Fruit fly (Drosophila melanogaster): ENCODE data around the gene CG9330.

Gene CG9330

dm6 chr3L:19612172-19612571 lies 26.1 kb downstream of the CG9330 start, which contains the start of the genes Lon and PIG-F (continued):
- TF ChIP-seq CG16779 (GFP tag; IDR thresholded peaks at IDR 0.05) = peak; percentile 93
- TF ChIP-seq CG6765 (GFP tag; optimal IDR thresholded peaks at IDR 0.05) = peak; percentile 98
- TF ChIP-seq gem (tag; optimal IDR thresholded peaks at IDR 0.05) = peak; percentile 100
- peak; percentile 98 for TF ChIP-seq CG16863 (GFP tag; optimal IDR thresholded peaks at IDR 0.05)
- no peak; the same call in 2 of the 3 replicates for TF ChIP-seq Doc3 (GFP tag; IDR thresholded peaks at IDR 0.05; ENCODE audit: partially characterized antibody)
- TF ChIP-seq CG8359 (GFP tag; optimal IDR thresholded peaks at IDR 0.05; ENCODE audit: borderline replicate concordance) = peak; percentile 95
- peak; percentile 99 for TF ChIP-seq grau (tag; optimal IDR thresholded peaks at IDR 0.05)
- TF ChIP-seq bcd (GFP tag; optimal IDR thresholded peaks at IDR 0.05) = peak; percentile 99
- peak; percentile 100 for TF ChIP-seq Oli (tag; optimal IDR thresholded peaks at IDR 0.05)
- TF ChIP-seq fd64A (GFP tag; optimal IDR thresholded peaks at IDR 0.05) = peak; percentile 95

- TF ChIP-seq CG10979 (tag; optimal IDR thresholded peaks at IDR 0.05) (peak; percentile 19), stwl (tag; optimal IDR thresholded peaks at IDR 0.05) (peak; percentile 29), org-1 (GFP tag; optimal IDR thresholded peaks at IDR 0.05) (no peak), hb (GFP tag; IDR thresholded peaks at IDR 0.05; ENCODE audit: partially characterized antibody) (peak; percentile 73; the same call in 1 of the 3 replicates), CG10431 (GFP tag; optimal IDR thresholded peaks at IDR 0.05) (peak; percentile 27), Scr (GFP tag; IDR thresholded peaks at IDR 0.05; ENCODE audit: partially characterized antibody) (peak; percentile 86), CG14860 (GFP tag; IDR thresholded peaks at IDR 0.05; ENCODE audit: partially characterized antibody) (peak; percentile 54; the same call in 1 of the 3 replicates), ranshi (GFP tag; IDR thresholded peaks at IDR 0.05) (0 out of 2 replicates have a peak, but pooled peaks have one; percentile 7), nerfin-1 (tag; optimal IDR thresholded peaks at IDR 0.05) (peak; percentile 86), CG11247 (GFP tag; IDR thresholded peaks at IDR 0.05) (no peak), Lhr (GFP tag; optimal IDR thresholded peaks at IDR 0.05) (peak; percentile 67), kni (GFP tag; optimal IDR thresholded peaks at IDR 0.05) (peak; percentile 57), unpg (GFP tag; optimal IDR thresholded peaks at IDR 0.05) (no peak), onecut (GFP tag; IDR thresholded peaks at IDR 0.05) (peak; percentile 68), YL-1 (GFP tag; optimal IDR thresholded peaks at IDR 0.05) (peak; percentile 10), row (GFP tag; IDR thresholded peaks at IDR 0.05) (peak; percentile 66; the same call in 2 of the 3 replicates), CG42726 (GFP tag; IDR thresholded peaks at IDR 0.05; ENCODE audit: partially characterized antibody) (peak; percentile 43; the same call in 1 of the 2 replicates), CG12391 (tag; optimal IDR thresholded peaks at IDR 0.05) (peak; percentile 45), Chrac-16 (GFP tag; optimal IDR thresholded peaks at IDR 0.05) (no peak), hbn (GFP tag; IDR thresholded peaks at IDR 0.05; ENCODE audit: partially characterized antibody) (peak; percentile 68), CG32532 (GFP tag; IDR thresholded peaks at IDR 0.05) (0 out of 2 replicates have a peak, but pooled peaks have one; percentile 17), Hmr (GFP tag; optimal IDR thresholded peaks at IDR 0.05) (peak; percentile 51), zen2 (GFP tag; IDR thresholded peaks at IDR 0.05; ENCODE audit: partially characterized antibody) (peak; percentile 45; the same call in 1 of the 3 replicates), vnd (GFP tag; IDR thresholded peaks at IDR 0.05; ENCODE audit: partially characterized antibody) (peak; percentile 72), kay (GFP tag; optimal IDR thresholded peaks at IDR 0.05) (no peak), Gsc (GFP tag; IDR thresholded peaks at IDR 0.05) (no peak), Meics (GFP tag; optimal IDR thresholded peaks at IDR 0.05) (peak; percentile 42), sna (GFP tag; IDR thresholded peaks at IDR 0.05; ENCODE audit: partially characterized antibody) (peak; percentile 67), Sry-δ (GFP tag; optimal IDR thresholded peaks at IDR 0.05) (peak; percentile 94), eyg (GFP tag; optimal IDR thresholded peaks at IDR 0.05) (no peak), CG3995 (GFP tag; optimal IDR thresholded peaks at IDR 0.05) (peak; percentile 36), Trl (optimal IDR thresholded peaks at IDR 0.05) (no peak), Trl (GFP tag; optimal IDR thresholded peaks at IDR 0.05) (peak; percentile 41), pzg (GFP tag; optimal IDR thresholded peaks at IDR 0.05) (peak; percentile 56), Bteb2 (GFP tag; optimal IDR thresholded peaks at IDR 0.05) (no peak), lilli (GFP tag; optimal IDR thresholded peaks at IDR 0.05) (peak; percentile 37)
Observed at dm6 chr3L:19618072-19618958, 32.3 kb downstream of the CG9330 start, which contains the start of gene asf1. asf1 (plus strand) TSS chr3L:19618894.
